Fruit fly (Drosophila melanogaster): Measurements from ENCODE around the gene CG14137.

CG14137 gene

dm6 chr3L:11552996-11553671, 46.7 kb downstream of the CG14137 start (continued):
- TF ChIP-seq dpn (GFP tag; optimal IDR thresholded peaks at IDR 0.05) (peak in 1 of 2 experiments; percentile 10), CG13624 (GFP tag; optimal IDR thresholded peaks at IDR 0.05) (peak; percentile 40), CG9817 (tag; optimal IDR thresholded peaks at IDR 0.05) (no peak), HmgZ (tag; optimal IDR thresholded peaks at IDR 0.05) (peak; percentile 86), pb (GFP tag; optimal IDR thresholded peaks at IDR 0.05) (peak; percentile 12), CG11085 (GFP tag; IDR thresholded peaks at IDR 0.05) (no peak), Hmr (GFP tag; optimal IDR thresholded peaks at IDR 0.05) (peak; percentile 63), CG2875 (GFP tag; optimal IDR thresholded peaks at IDR 0.05) (peak; percentile 13), CG11695 (GFP tag; IDR thresholded peaks at IDR 0.05) (no peak), YL-1 (GFP tag; optimal IDR thresholded peaks at IDR 0.05) (peak; percentile 21), CG17385 (GFP tag; optimal IDR thresholded peaks at IDR 0.05) (peak; percentile 26), Bteb2 (GFP tag; optimal IDR thresholded peaks at IDR 0.05) (no peak), ash1 (GFP tag; optimal IDR thresholded peaks at IDR 0.05) (peak; percentile 17), CG13296 (GFP tag; optimal IDR thresholded peaks at IDR 0.05) (peak; percentile 44), CG31365 (tag; optimal IDR thresholded peaks at IDR 0.05) (peak; percentile 32), salm (tag; optimal IDR thresholded peaks at IDR 0.05) (peak; percentile 17), Hr51 (GFP tag; optimal IDR thresholded peaks at IDR 0.05) (peak in 1 of 2 experiments; percentile 53), CG11247 (GFP tag; IDR thresholded peaks at IDR 0.05) (peak; percentile 42; the same call in 1 of the 2 replicates), CG7357 (GFP tag; IDR thresholded peaks at IDR 0.05) (no peak), Fer1 (GFP tag; optimal IDR thresholded peaks at IDR 0.05) (peak; percentile 64), CG2712 (tag; optimal IDR thresholded peaks at IDR 0.05) (peak; percentile 34), org-1 (GFP tag; optimal IDR thresholded peaks at IDR 0.05) (peak; percentile 17), Adf1 (GFP tag; IDR thresholded peaks at IDR 0.05) (peak; percentile 84), run (tag; optimal IDR thresholded peaks at IDR 0.05) (peak; percentile 5), odd (GFP tag; optimal IDR thresholded peaks at IDR 0.05) (peak; percentile 42), mirr (GFP tag; optimal IDR thresholded peaks at IDR 0.05) (peak; percentile 59), CG10543 (GFP tag; optimal IDR thresholded peaks at IDR 0.05) (peak; percentile 78), vfl (GFP tag; optimal IDR thresholded peaks at IDR 0.05) (peak; percentile 29), otp (GFP tag; IDR thresholded peaks at IDR 0.05) (peak; percentile 29; the same call in 1 of the 3 replicates), sqz (GFP tag; optimal IDR thresholded peaks at IDR 0.05) (peak; percentile 42), chinmo (GFP tag; IDR thresholded peaks at IDR 0.05; ENCODE audit: partially characterized antibody) (peak; percentile 98), Stat92E (GFP tag; optimal IDR thresholded peaks at IDR 0.05) (peak in 1 of 3 experiments; percentile 70), HmgD (GFP tag; optimal IDR thresholded peaks at IDR 0.05) (peak; percentile 20), Deaf1 (tag; optimal IDR thresholded peaks at IDR 0.05) (peak; percentile 76), CG14050 (GFP tag; IDR thresholded peaks at IDR 0.05) (no peak), CG4360 (GFP tag; IDR thresholded peaks at IDR 0.05) (peak; percentile 98), CG18262 (tag; optimal IDR thresholded peaks at IDR 0.05) (peak; percentile 36), nau (GFP tag; optimal IDR thresholded peaks at IDR 0.05) (peak; percentile 51), CG6689 (GFP tag; IDR thresholded peaks at IDR 0.05) (0 out of 2 replicates have a peak, but pooled peaks have one; percentile 34), CG10274 (GFP tag; optimal IDR thresholded peaks at IDR 0.05) (no peak), CG1647 (GFP tag; optimal IDR thresholded peaks at IDR 0.05) (no peak), Dek (tag; optimal IDR thresholded peaks at IDR 0.05) (peak; percentile 21), esg (GFP tag; conservative IDR thresholded peaks at IDR 0.05) (no peak), CG14710 (tag; optimal IDR thresholded peaks at IDR 0.05) (peak; percentile 3), CrebB (tag; optimal IDR thresholded peaks at IDR 0.05) (peak; percentile 57), ato (GFP tag; IDR thresholded peaks at IDR 0.05; ENCODE audit: partially characterized antibody) (peak; percentile 15; the same call in 1 of the 2 replicates), CG9727 (GFP tag; optimal IDR thresholded peaks at IDR 0.05) (peak; percentile 50), CG3163 (GFP tag; optimal IDR thresholded peaks at IDR 0.05) (peak; percentile 59)

Data from whole organism, embryonic.